Fruit fly (Drosophila melanogaster) whole organism: ENCODE measurements around the gene RtcB.

Experiments used
- CG8478 ChIP-seq: fragments of >200 bp; optimal IDR thresholded peaks from 2 replicates; lab custom pipeline; 2018; ENCODE audit warnings: inconsistent platforms
- Dll ChIP-seq: fragments of >200 bp; optimal IDR thresholded peaks from 2 replicates; lab custom pipeline; 2017
- EcR ChIP-seq, 2 experiments: fragments of >200 bp; optimal IDR thresholded peaks; 2 replicates each; lab custom pipeline; 2017; ENCODE audit warnings: missing biosample characterization in 2 of 2, missing genetic modification characterization in 2 of 2, missing genetic modification reagents in 2 of 2
- pan ChIP-seq: fragments of >200 bp; optimal IDR thresholded peaks from 2 replicates; lab custom pipeline; 2017
- psq ChIP-seq: fragments of >200 bp; optimal IDR thresholded peaks from 2 replicates; lab custom pipeline; 2017
- usp ChIP-seq: fragments of >200 bp; optimal IDR thresholded peaks from 2 replicates; lab custom pipeline; 2017; ENCODE audit warnings: missing biosample characterization, missing genetic modification characterization, mixed read lengths

dm6 chr2L:19440285-19440684, 9.8 kb downstream of the RtcB start:
- TF ChIP-seq CG8478 (lab: Kevin White, UChicago): no peak
- no peak for TF ChIP-seq Dll (lab: Kevin White, UChicago)
- no peak for TF ChIP-seq usp (GFP tag; lab: Kevin White, UChicago)
- no peak for TF ChIP-seq pan (lab: Kevin White, UChicago)
- no peak for TF ChIP-seq psq
- TF ChIP-seq EcR (GFP tag; optimal IDR thresholded peaks at IDR 0.05; lab: Kevin White, UChicago): no peak
